Fruit fly (Drosophila melanogaster): ENCODE data around the gene MED6.

Gene MED6

dm6 chr3R:9771519-9771972, 2.8 kb upstream of the MED6 start, which contains the start of gene CG9471 (continued):
- peak; percentile 93 for TF ChIP-seq Meics (GFP tag; optimal IDR thresholded peaks at IDR 0.05)
- peak; percentile 82 for TF ChIP-seq Nf-YC (tag; optimal IDR thresholded peaks at IDR 0.05)
- peak; percentile 93 for TF ChIP-seq CG17361 (GFP tag; IDR thresholded peaks at IDR 0.05)
- TF ChIP-seq H15 (GFP tag; IDR thresholded peaks at IDR 0.05): peak; percentile 94
- peak; percentile 75 to 92 for TF ChIP-seq Hr51 (GFP tag; optimal IDR thresholded peaks at IDR 0.05)
- TF ChIP-seq Blimp-1 (GFP tag; optimal IDR thresholded peaks at IDR 0.05): peak; percentile 89
- TF ChIP-seq CG12744 (GFP tag; optimal IDR thresholded peaks at IDR 0.05): peak; percentile 83
- peak; percentile 86 for TF ChIP-seq CG10979 (tag; optimal IDR thresholded peaks at IDR 0.05)
- TF ChIP-seq Atf6 (GFP tag; IDR thresholded peaks at IDR 0.05): peak; percentile 94
- TF ChIP-seq Oaz (GFP tag; IDR thresholded peaks at IDR 0.05): peak; percentile 80
- TF ChIP-seq CG14441 (GFP tag; IDR thresholded peaks at IDR 0.05): peak; percentile 91
- TF ChIP-seq gsb-n (tag; optimal IDR thresholded peaks at IDR 0.05): peak; percentile 81
- TF ChIP-seq CG9215 (GFP tag; IDR thresholded peaks at IDR 0.05): peak; percentile 87
- peak; percentile 94 for TF ChIP-seq Fer3 (tag; optimal IDR thresholded peaks at IDR 0.05)
- no peak for TF ChIP-seq Sin3A (optimal IDR thresholded peaks at IDR 0.05)
- no peak for TF ChIP-seq hb (GFP tag; IDR thresholded peaks at IDR 0.05; ENCODE audit: partially characterized antibody)
- peak; percentile 56 for TF ChIP-seq CG3838 (GFP tag; optimal IDR thresholded peaks at IDR 0.05)
- TF ChIP-seq CG6175 (GFP tag; IDR thresholded peaks at IDR 0.05): peak; percentile 67; the same call in 1 of the 3 replicates
- peak; percentile 93 for TF ChIP-seq az2 (GFP tag; optimal IDR thresholded peaks at IDR 0.05)
- peak; percentile 30; the same call in 1 of the 2 replicates for TF ChIP-seq CG13287 (GFP tag; IDR thresholded peaks at IDR 0.05; ENCODE audit: partially characterized antibody)
- TF ChIP-seq CG4282 (GFP tag; optimal IDR thresholded peaks at IDR 0.05): peak; percentile 65
- TF ChIP-seq CG13775 (GFP tag; optimal IDR thresholded peaks at IDR 0.05): peak; percentile 91
- peak; percentile 80 for TF ChIP-seq scrt (GFP tag; optimal IDR thresholded peaks at IDR 0.05)
- peak; percentile 50 for TF ChIP-seq CG17802 (tag; optimal IDR thresholded peaks at IDR 0.05)
- peak; percentile 94 for TF ChIP-seq ranshi (GFP tag; IDR thresholded peaks at IDR 0.05)
- TF ChIP-seq dmrt11E (tag; optimal IDR thresholded peaks at IDR 0.05): peak; percentile 83
- peak; percentile 94 for TF ChIP-seq CG6689 (GFP tag; IDR thresholded peaks at IDR 0.05)
- peak; percentile 93 for TF ChIP-seq Ada2b (GFP tag; IDR thresholded peaks at IDR 0.05)
- TF ChIP-seq hth (optimal IDR thresholded peaks at IDR 0.05): no peak
- TF ChIP-seq CG43689 (GFP tag; IDR thresholded peaks at IDR 0.05): peak; percentile 86
- peak; percentile 88 for TF ChIP-seq CG12071 (GFP tag; optimal IDR thresholded peaks at IDR 0.05)
- TF ChIP-seq CG9609 (GFP tag; optimal IDR thresholded peaks at IDR 0.05): peak; percentile 84
- peak; percentile 71 for TF ChIP-seq Adf1 (GFP tag; IDR thresholded peaks at IDR 0.05)
- TF ChIP-seq salm (tag; optimal IDR thresholded peaks at IDR 0.05): peak; percentile 87
- peak; percentile 88 for TF ChIP-seq CG8944 (GFP tag; optimal IDR thresholded peaks at IDR 0.05)
- peak; percentile 51 for TF ChIP-seq CG30020 (tag; optimal IDR thresholded peaks at IDR 0.05)
- peak; percentile 93 for TF ChIP-seq ind (GFP tag; optimal IDR thresholded peaks at IDR 0.05)
- peak; percentile 71; the same call in 1 of the 2 replicates for TF ChIP-seq ham (GFP tag; IDR thresholded peaks at IDR 0.05)
- peak; percentile 85 to 89 for TF ChIP-seq chif (GFP tag; optimal IDR thresholded peaks at IDR 0.05)
- TF ChIP-seq prd (optimal IDR thresholded peaks at IDR 0.05): no peak
- peak; percentile 96 for TF ChIP-seq prd (GFP tag; IDR thresholded peaks at IDR 0.05)
- TF ChIP-seq CG6254 (GFP tag; optimal IDR thresholded peaks at IDR 0.05): peak; percentile 72
- TF ChIP-seq grn (GFP tag; optimal IDR thresholded peaks at IDR 0.05): peak; percentile 82
- TF ChIP-seq maf-S (GFP tag; optimal IDR thresholded peaks at IDR 0.05): peak; percentile 86
- TF ChIP-seq CG7839 (tag; optimal IDR thresholded peaks at IDR 0.05): peak; percentile 92
- TF ChIP-seq aop (GFP tag; IDR thresholded peaks at IDR 0.05): peak; percentile 80
- TF ChIP-seq Atf3 (GFP tag; optimal IDR thresholded peaks at IDR 0.05): peak; percentile 83
- peak; percentile 73 for TF ChIP-seq pb (GFP tag; optimal IDR thresholded peaks at IDR 0.05)
- TF ChIP-seq CG3065 (GFP tag; optimal IDR thresholded peaks at IDR 0.05): peak; percentile 60
- TF ChIP-seq CG11398 (GFP tag; optimal IDR thresholded peaks at IDR 0.05): peak; percentile 35
- TF ChIP-seq CG8478 (optimal IDR thresholded peaks at IDR 0.05): no peak
- peak; percentile 96 for TF ChIP-seq Med (GFP tag)
